Fruit fly (Drosophila melanogaster) whole organism, prepupa: ENCODE measurements around the gene CG43293.

Experiments used
- Blimp-1 ChIP-seq: fragments of 200-800 bp; sonication (Bioruptor generic); optimal IDR thresholded peaks from 3 replicates; lab custom pipeline; 2017; ENCODE audit warnings: missing biosample characterization, missing genetic modification characterization, mild to moderate bottlenecking, moderate library complexity, missing genetic modification reagents
- CG10631 ChIP-seq: fragments of 200-800 bp; sonication (Bioruptor generic); optimal IDR thresholded peaks from 2 replicates; lab custom pipeline; 2016; ENCODE audit warnings: missing biosample characterization, missing genetic modification characterization
- CG10669 ChIP-seq: fragments of 200-800 bp; sonication (Bioruptor generic); optimal IDR thresholded peaks from 3 replicates; lab custom pipeline; 2018; ENCODE audit warnings: missing biosample characterization, mild to moderate bottlenecking, missing genetic modification characterization, moderate library complexity
- CG11294 ChIP-seq: fragments of 200-800 bp; sonication (Bioruptor generic); IDR thresholded peaks from 2 replicates; pipeline ENCODE4 v1.3.6; 2022; ENCODE audit warnings: missing biosample characterization, missing genetic modification characterization
- CG11762 ChIP-seq: fragments of 200-800 bp; sonication (Bioruptor generic); optimal IDR thresholded peaks from 3 replicates; lab custom pipeline; 2016; ENCODE audit warnings: missing biosample characterization, missing genetic modification characterization; ENCODE audit not compliant: insufficient read depth
- CG11902 ChIP-seq: fragments of 200-800 bp; sonication (Bioruptor generic); optimal IDR thresholded peaks from 3 replicates; lab custom pipeline; 2016; ENCODE audit warnings: missing biosample characterization, missing genetic modification characterization
- CG15336 ChIP-seq: fragments of 200-800 bp; sonication (Bioruptor generic); IDR thresholded peaks from 2 replicates; pipeline ENCODE4 v1.3.6; 2022; ENCODE audit warnings: missing biosample characterization, missing genetic modification characterization
- CG1621 ChIP-seq: fragments of 200-800 bp; sonication (Bioruptor generic); optimal IDR thresholded peaks from 3 replicates; lab custom pipeline; 2018; ENCODE audit warnings: missing biosample characterization, mild to moderate bottlenecking, missing genetic modification characterization
- CG16779 ChIP-seq: fragments of 200-800 bp; sonication (Bioruptor generic); optimal IDR thresholded peaks from 3 replicates; lab custom pipeline; 2017; ENCODE audit warnings: missing biosample characterization, mild to moderate bottlenecking, missing genetic modification characterization
- CG31627 ChIP-seq: fragments of 200-800 bp; sonication (Bioruptor generic); optimal IDR thresholded peaks from 3 replicates; lab custom pipeline; 2016; ENCODE audit warnings: missing biosample characterization, missing genetic modification characterization
- CG32006 ChIP-seq: fragments of 200-800 bp; sonication (Bioruptor generic); optimal IDR thresholded peaks from 3 replicates; lab custom pipeline; 2017; ENCODE audit warnings: missing biosample characterization, mild to moderate bottlenecking, missing genetic modification characterization
- CG3919 ChIP-seq: fragments of 200-800 bp; sonication (Bioruptor generic); optimal IDR thresholded peaks from 3 replicates; lab custom pipeline; 2016; ENCODE audit warnings: missing biosample characterization, missing genetic modification characterization
- CG4318 ChIP-seq: fragments of 200-800 bp; sonication (Bioruptor generic); optimal IDR thresholded peaks from 3 replicates; lab custom pipeline; 2017; ENCODE audit warnings: missing biosample characterization, mild to moderate bottlenecking, missing genetic modification characterization
- CG6163 ChIP-seq: fragments of 200-800 bp; sonication (Bioruptor generic); IDR thresholded peaks from 3 replicates; pipeline ENCODE4 v1.3.6; 2022; ENCODE audit warnings: missing biosample characterization, missing genetic modification characterization
- CG6792 ChIP-seq: fragments of 200-800 bp; sonication (Bioruptor generic); optimal IDR thresholded peaks from 3 replicates; lab custom pipeline; 2016; ENCODE audit warnings: missing biosample characterization, missing genetic modification characterization
- CG6808 ChIP-seq: fragments of 200-800 bp; sonication (Bioruptor generic); optimal IDR thresholded peaks from 3 replicates; lab custom pipeline; 2017; ENCODE audit warnings: missing biosample characterization, missing genetic modification characterization, mild to moderate bottlenecking, moderate library complexity, missing genetic modification reagents
- CG7368 ChIP-seq: fragments of 200-800 bp; sonication (Bioruptor generic); optimal IDR thresholded peaks from 3 replicates; lab custom pipeline; 2016; ENCODE audit warnings: missing biosample characterization, missing genetic modification characterization
- CG8119 ChIP-seq: fragments of 200-800 bp; sonication (Bioruptor generic); IDR thresholded peaks from 3 replicates; pipeline ENCODE4 v1.3.6; 2022; ENCODE audit warnings: missing biosample characterization, missing genetic modification characterization
- CG8632 ChIP-seq: fragments of 200-800 bp; sonication (Bioruptor generic); optimal IDR thresholded peaks from 3 replicates; lab custom pipeline; 2016; ENCODE audit warnings: missing biosample characterization, missing genetic modification characterization
- CG9139 ChIP-seq: fragments of 200-800 bp; sonication (Bioruptor generic); optimal IDR thresholded peaks from 3 replicates; lab custom pipeline; 2017; ENCODE audit warnings: missing biosample characterization, mild to moderate bottlenecking, missing genetic modification characterization
- Eip78C ChIP-seq: fragments of 200-800 bp; sonication (Bioruptor generic); peaks from one replicate; lab custom pipeline; 2016; ENCODE audit warnings: missing biosample characterization, missing genetic modification characterization
- Ets21C ChIP-seq: fragments of 200-800 bp; sonication (Bioruptor generic); optimal IDR thresholded peaks from 3 replicates; lab custom pipeline; 2016; ENCODE audit warnings: missing biosample characterization, missing genetic modification characterization
- Ets96B ChIP-seq: fragments of 200-800 bp; optimal IDR thresholded peaks from 2 replicates; lab custom pipeline; 2019; ENCODE audit warnings: missing biosample characterization, mild to moderate bottlenecking, missing genetic modification characterization, moderate library complexity
- Gug ChIP-seq: fragments of 200-800 bp; sonication (Bioruptor generic); IDR thresholded peaks from 2 replicates; pipeline ENCODE4 v1.3.6; 2022; ENCODE audit warnings: missing biosample characterization, missing genetic modification characterization
- Hr38 ChIP-seq: sonication (Bioruptor generic); optimal IDR thresholded peaks from 2 replicates; lab custom pipeline; 2016; ENCODE audit warnings: missing biosample characterization, missing genetic modification characterization
- Hr39 ChIP-seq: fragments of 200-800 bp; sonication (Bioruptor generic); optimal IDR thresholded peaks from 2 replicates; lab custom pipeline; 2016; ENCODE audit warnings: missing biosample characterization, missing genetic modification characterization
- Hr4 ChIP-seq: fragments of 200-800 bp; sonication (Bioruptor generic); optimal IDR thresholded peaks from 3 replicates; lab custom pipeline; 2016; ENCODE audit warnings: missing biosample characterization, missing genetic modification characterization
- Lpt ChIP-seq: fragments of 200-800 bp; sonication (Bioruptor generic); optimal IDR thresholded peaks from 3 replicates; lab custom pipeline; 2016; ENCODE audit warnings: missing biosample characterization, missing genetic modification characterization
- Met ChIP-seq: fragments of 200-800 bp; sonication (Bioruptor generic); optimal IDR thresholded peaks from 3 replicates; lab custom pipeline; 2016; ENCODE audit warnings: missing biosample characterization, missing genetic modification characterization
- OdsH ChIP-seq: fragments of 200-800 bp; sonication (Bioruptor generic); optimal IDR thresholded peaks from 3 replicates; lab custom pipeline; 2016; ENCODE audit warnings: missing biosample characterization, missing genetic modification characterization
- Smox ChIP-seq: fragments of 200-800 bp; sonication (Bioruptor generic); optimal IDR thresholded peaks from 3 replicates; lab custom pipeline; 2016; ENCODE audit warnings: missing biosample characterization, missing genetic modification characterization
- Sox102F ChIP-seq: fragments of 200-800 bp; sonication (Bioruptor generic); optimal IDR thresholded peaks from 2 replicates; lab custom pipeline; 2016; ENCODE audit warnings: missing biosample characterization, mild to moderate bottlenecking, missing genetic modification characterization
- Sox14 ChIP-seq: fragments of 200-800 bp; sonication (Bioruptor generic); optimal IDR thresholded peaks from 3 replicates; lab custom pipeline; 2016; ENCODE audit warnings: missing biosample characterization, missing genetic modification characterization
- Sox15 ChIP-seq: fragments of 200-800 bp; sonication (Bioruptor generic); optimal IDR thresholded peaks from 3 replicates; lab custom pipeline; 2016; ENCODE audit warnings: missing biosample characterization, missing genetic modification characterization
- achi ChIP-seq: fragments of 200-800 bp; sonication (Bioruptor generic); optimal IDR thresholded peaks from 3 replicates; lab custom pipeline; 2016; ENCODE audit warnings: missing biosample characterization, missing genetic modification characterization
- acj6 ChIP-seq: fragments of 200-800 bp; sonication (Bioruptor generic); optimal IDR thresholded peaks from 3 replicates; lab custom pipeline; 2016; ENCODE audit warnings: missing biosample characterization, missing genetic modification characterization
- cyc ChIP-seq: fragments of 200-800 bp; sonication (Bioruptor generic); optimal IDR thresholded peaks from 3 replicates; lab custom pipeline; 2016; ENCODE audit warnings: missing biosample characterization, missing genetic modification characterization
- dac ChIP-seq: fragments of 200-800 bp; sonication (Bioruptor generic); optimal IDR thresholded peaks from 2 replicates; lab custom pipeline; 2017; ENCODE audit warnings: missing biosample characterization, mild to moderate bottlenecking, missing genetic modification characterization
- dsx ChIP-seq: fragments of 200-800 bp; optimal IDR thresholded peaks from 3 replicates; lab custom pipeline; 2019; ENCODE audit warnings: missing biosample characterization, mild to moderate bottlenecking, missing genetic modification characterization, moderate library complexity; ENCODE audit not compliant: poor library complexity, severe bottlenecking
- esn ChIP-seq: fragments of 200-800 bp; sonication (Bioruptor generic); optimal IDR thresholded peaks from 2 replicates; lab custom pipeline; 2016; ENCODE audit warnings: missing biosample characterization, mild to moderate bottlenecking, missing genetic modification characterization, moderate library complexity
- fd59A ChIP-seq: fragments of 200-800 bp; sonication (Bioruptor generic); optimal IDR thresholded peaks from 2 replicates; lab custom pipeline; 2017; ENCODE audit warnings: missing biosample characterization, mild to moderate bottlenecking, missing genetic modification characterization, missing genetic modification reagents
- fkh ChIP-seq: fragments of 200-800 bp; sonication (Bioruptor generic); optimal IDR thresholded peaks from 3 replicates; lab custom pipeline; 2017; ENCODE audit warnings: missing biosample characterization, mild to moderate bottlenecking, missing genetic modification characterization, moderate library complexity
- lz ChIP-seq: fragments of 200-800 bp; sonication (Bioruptor generic); optimal IDR thresholded peaks from 3 replicates; lab custom pipeline; 2016; ENCODE audit warnings: missing biosample characterization, missing genetic modification characterization
- pdm3 ChIP-seq: fragments of 200-800 bp; sonication (Bioruptor generic); optimal IDR thresholded peaks from 3 replicates; lab custom pipeline; 2016; ENCODE audit warnings: missing biosample characterization, missing genetic modification characterization
- salr ChIP-seq, 2 experiments: fragments of 200-800 bp; sonication (Bioruptor generic); optimal IDR thresholded peaks; 3 replicates each; lab custom pipeline; 2016 to 2018; ENCODE audit warnings: missing biosample characterization in 2 of 2, missing genetic modification characterization in 2 of 2, mild to moderate bottlenecking in 1 of 2
- spab ChIP-seq: fragments of 200-800 bp; sonication (Bioruptor generic); optimal IDR thresholded peaks from 2 replicates; lab custom pipeline; 2017; ENCODE audit warnings: missing biosample characterization, mild to moderate bottlenecking, missing genetic modification characterization, missing genetic modification reagents
- ss ChIP-seq, 2 experiments: fragments of 200-800 bp; sonication (Bioruptor generic); optimal IDR thresholded peaks; 2 replicates in 1 of 2; 3 replicates in 1 of 2; lab custom pipeline; 2017 to 2018; ENCODE audit warnings: mild to moderate bottlenecking in 2 of 2, missing biosample characterization in 2 of 2, missing genetic modification characterization in 2 of 2, moderate library complexity in 1 of 2
- svp ChIP-seq: fragments of 200-800 bp; sonication (Bioruptor generic); peaks from one replicate; lab custom pipeline; 2016; ENCODE audit warnings: missing biosample characterization, missing genetic modification characterization
- topi ChIP-seq: fragments of 200-800 bp; sonication (Bioruptor generic); optimal IDR thresholded peaks from 3 replicates; lab custom pipeline; 2016; ENCODE audit warnings: missing biosample characterization, missing genetic modification characterization
- vri ChIP-seq: fragments of 200-800 bp; sonication (Bioruptor generic); optimal IDR thresholded peaks from 3 replicates; lab custom pipeline; 2016; ENCODE audit warnings: missing biosample characterization, mild to moderate bottlenecking, missing genetic modification characterization

The CG43293 gene

dm6 chr3L:6188995-6189927 is 4.3 kb downstream of the CG43293 start, which contains the start of the genes D19A and CG7386:
D19A (minus strand) TSS chr3L:6189123.
CG7386 (plus strand) TSS chr3L:6189745.
- TF ChIP-seq CG6808 (GFP tag; lab: Kevin White, UChicago) (no peak), CG16779 (tag; lab: Kevin White, UChicago) (no peak), dsx (GFP tag; lab: Kevin White, UChicago) (peak; percentile 19), svp (GFP tag; lab: Kevin White, UChicago) (peak; percentile 89), vri (GFP tag; lab: Kevin White, UChicago) (no peak), Smox (GFP tag; lab: Kevin White, UChicago) (no peak), Lpt (GFP tag; lab: Kevin White, UChicago) (peak; percentile 10), CG9139 (GFP tag; lab: Kevin White, UChicago) (no peak), CG11762 (GFP tag; lab: Kevin White, UChicago) (peak; percentile 25), Met (GFP tag; lab: Kevin White, UChicago) (peak; percentile 59), CG8632 (GFP tag; lab: Kevin White, UChicago) (peak; percentile 32), Sox15 (GFP tag; lab: Kevin White, UChicago) (peak; percentile 20), dac (GFP tag; lab: Kevin White, UChicago) (no peak), cyc (peak; percentile 46), Hr4 (GFP tag; lab: Kevin White, UChicago) (peak; percentile 49), ss (GFP tag; optimal IDR thresholded peaks at IDR 0.05; lab: Kevin White, UChicago) (peak; percentile 17 to 35), CG6163 (GFP tag; lab: Robert Waterston, UW) (peak; percentile 66), CG10669 (no peak), CG1621 (peak; percentile 21), topi (GFP tag; lab: Kevin White, UChicago) (peak; percentile 50), CG31627 (GFP tag; lab: Kevin White, UChicago) (peak; percentile 69), Hr38 (GFP tag; lab: Kevin White, UChicago) (no peak), Gug (peak; percentile 42), pdm3 (GFP tag; lab: Kevin White, UChicago) (peak; percentile 69), CG10631 (peak; percentile 58), CG6792 (peak; percentile 34), OdsH (GFP tag; lab: Kevin White, UChicago) (peak; percentile 37), salr (GFP tag; optimal IDR thresholded peaks at IDR 0.05; lab: Kevin White, UChicago) (peak in 1 of 2 experiments; percentile 40), Blimp-1 (GFP tag; lab: Kevin White, UChicago) (no peak), CG7368 (GFP tag; lab: Kevin White, UChicago) (no peak), acj6 (GFP tag; lab: Kevin White, UChicago) (peak; percentile 42), Hr39 (GFP tag; lab: Kevin White, UChicago) (peak; percentile 71), CG4318 (GFP tag; lab: Kevin White, UChicago) (no peak), fd59A (GFP tag; lab: Kevin White, UChicago) (peak; percentile 1), CG11902 (GFP tag; lab: Kevin White, UChicago) (peak; percentile 26), fkh (peak; percentile 89), esn (GFP tag; lab: Kevin White, UChicago) (peak; percentile 67), lz (GFP tag; lab: Kevin White, UChicago) (peak; percentile 56), Sox102F (GFP tag; lab: Kevin White, UChicago) (no peak), CG8119 (GFP tag; lab: Robert Waterston, UW) (peak; percentile 25; the same call in 1 of the 3 replicates), Ets96B (tag; lab: Kevin White, UChicago) (peak; percentile 11), Sox14 (GFP tag; lab: Kevin White, UChicago) (peak; percentile 50), CG15336 (GFP tag; lab: Robert Waterston, UW) (peak; percentile 50), Ets21C (peak; percentile 46), spab (GFP tag; lab: Kevin White, UChicago) (no peak), Eip78C (GFP tag; lab: Kevin White, UChicago) (peak; percentile 61), CG11294 (no peak), CG32006 (GFP tag; lab: Kevin White, UChicago) (peak; percentile 56), achi (GFP tag; lab: Kevin White, UChicago) (peak; percentile 56), CG3919 (GFP tag; lab: Kevin White, UChicago) (peak; percentile 48)
